Fruit fly (Drosophila melanogaster): ENCODE results near the gene Patsas.

- TF ChIP-seq usp (GFP tag; optimal IDR thresholded peaks at IDR 0.05) (no peak), Hr78 (GFP tag; optimal IDR thresholded peaks at IDR 0.05) (no peak)
Observed at dm6 chr2L:12063035-12063434, 40.0 kb downstream of the Patsas start, which contains the start of gene Rab3-GAP.

Measured in whole organism, wandering third instar larva.